Fruit fly (Drosophila melanogaster) whole organism, embryonic: Measurements from ENCODE around the gene CG43248.

ENCODE experiments used
- Atf6 ChIP-seq: fragments of 200-800 bp; sonication (Bioruptor generic); IDR thresholded peaks from 2 replicates; pipeline ENCODE4 v1.3.6; 2022; ENCODE audit warnings: missing biosample characterization, missing genetic modification characterization
- BtbVII ChIP-seq: fragments of 200-800 bp; sonication (Bioruptor generic); optimal IDR thresholded peaks from 3 replicates; lab custom pipeline; 2017; ENCODE audit warnings: missing biosample characterization, mild to moderate bottlenecking, missing genetic modification characterization
- CG10462 ChIP-seq: fragments of 200-800 bp; sonication (Bioruptor generic); optimal IDR thresholded peaks from 2 replicates; lab custom pipeline; 2016; ENCODE audit warnings: missing biosample characterization, missing genetic modification characterization
- CG11398 ChIP-seq: fragments of 200-800 bp; sonication (Bioruptor generic); optimal IDR thresholded peaks from 2 replicates; lab custom pipeline; 2016; ENCODE audit warnings: missing biosample characterization, missing genetic modification characterization
- CG11695 ChIP-seq: fragments of 200-800 bp; sonication (Bioruptor generic); IDR thresholded peaks from 3 replicates; pipeline ENCODE4 v1.3.6; 2022; ENCODE audit warnings: missing biosample characterization, missing genetic modification characterization
- CG13424 ChIP-seq: fragments of 200-800 bp; sonication (Bioruptor generic); optimal IDR thresholded peaks from 2 replicates; lab custom pipeline; 2019; ENCODE audit warnings: missing biosample characterization, mild to moderate bottlenecking, missing genetic modification characterization, moderate library complexity
- CG14014 ChIP-seq: fragments of 200-800 bp; sonication (Bioruptor generic); IDR thresholded peaks from 2 replicates; pipeline ENCODE4 v1.3.6; 2022; ENCODE audit warnings: missing biosample characterization, missing genetic modification characterization
- CG14441 ChIP-seq: fragments of 200-800 bp; sonication (Bioruptor generic); IDR thresholded peaks from 2 replicates; pipeline ENCODE4 v1.3.6; 2022; ENCODE audit warnings: missing biosample characterization, missing genetic modification characterization
- CG1529 ChIP-seq: fragments of 200-800 bp; sonication (Bioruptor generic); optimal IDR thresholded peaks from 3 replicates; lab custom pipeline; 2018; ENCODE audit warnings: missing biosample characterization, missing genetic modification characterization
- CG2678 ChIP-seq: fragments of 200-800 bp; sonication (Bioruptor generic); optimal IDR thresholded peaks from 3 replicates; lab custom pipeline; 2019; ENCODE audit warnings: missing biosample characterization, mild to moderate bottlenecking, missing genetic modification characterization, moderate library complexity
- CG30020 ChIP-seq: fragments of 200-800 bp; optimal IDR thresholded peaks from 2 replicates; lab custom pipeline; 2019; ENCODE audit warnings: missing biosample characterization, mild to moderate bottlenecking, missing genetic modification characterization, moderate library complexity
- CG32532 ChIP-seq: fragments of 200-800 bp; sonication (Bioruptor generic); IDR thresholded peaks from 2 replicates; pipeline ENCODE4 v1.3.6; 2022; ENCODE audit warnings: missing biosample characterization, missing genetic modification characterization
- CG3726 ChIP-seq: fragments of 200-800 bp; sonication (Bioruptor generic); IDR thresholded peaks from 3 replicates; pipeline ENCODE4, ENCODE4 v1.3.6; 2022; ENCODE audit warnings: missing biosample characterization, missing genetic modification characterization
- CG3995 ChIP-seq: fragments of 200-800 bp; sonication (Bioruptor generic); optimal IDR thresholded peaks from 3 replicates; lab custom pipeline; 2016; ENCODE audit warnings: missing biosample characterization, missing genetic modification characterization
- CG5245 ChIP-seq: fragments of 200-800 bp; sonication (Bioruptor generic); optimal IDR thresholded peaks from 3 replicates; lab custom pipeline; 2016; ENCODE audit warnings: missing biosample characterization, missing genetic modification characterization
- CG6175 ChIP-seq: fragments of 200-800 bp; sonication (Bioruptor generic); IDR thresholded peaks from 3 replicates; pipeline ENCODE4 v1.3.6; 2022; ENCODE audit warnings: missing biosample characterization, missing genetic modification characterization
- CG7357 ChIP-seq: fragments of 200-800 bp; sonication (Bioruptor generic); IDR thresholded peaks from 3 replicates; pipeline ENCODE4 v1.3.6; 2022; ENCODE audit warnings: missing biosample characterization, missing genetic modification characterization
- CG7786 ChIP-seq: fragments of 200-800 bp; sonication (Bioruptor generic); optimal IDR thresholded peaks from 2 replicates; lab custom pipeline; 2016; ENCODE audit warnings: missing biosample characterization, missing genetic modification characterization
- CG8765 ChIP-seq: fragments of 200-800 bp; sonication (Bioruptor generic); IDR thresholded peaks from 2 replicates; pipeline ENCODE4 v1.3.6; 2022; ENCODE audit warnings: missing biosample characterization, missing genetic modification characterization
- CG8944 ChIP-seq: fragments of 200-800 bp; sonication (Bioruptor generic); optimal IDR thresholded peaks from 3 replicates; lab custom pipeline; 2016; ENCODE audit warnings: missing biosample characterization, missing genetic modification characterization
- CTCF ChIP-seq: fragments of 200-800 bp; sonication (Bioruptor generic); optimal IDR thresholded peaks from 2 replicates; lab custom pipeline; 2017; ENCODE audit warnings: missing biosample characterization, mild to moderate bottlenecking, missing genetic modification characterization, moderate library complexity
- CrebB ChIP-seq: fragments of 200-800 bp; sonication (Bioruptor generic); optimal IDR thresholded peaks from 3 replicates; lab custom pipeline; 2018; ENCODE audit warnings: missing biosample characterization, mild to moderate bottlenecking, missing genetic modification characterization
- Dfd ChIP-seq, 2 experiments: fragments of >200 bp; optimal IDR thresholded peaks; 2 replicates each; lab custom pipeline; 2017; ENCODE audit warnings: missing biosample characterization in 2 of 2, missing genetic modification characterization in 2 of 2
- Dref ChIP-seq: fragments of 200-800 bp; sonication (Bioruptor generic); IDR thresholded peaks from 2 replicates; pipeline ENCODE4 v1.3.6; 2022; ENCODE audit warnings: missing biosample characterization, missing genetic modification characterization
- Eip74EF ChIP-seq, 2 experiments: fragments of 200-800 bp in 1 of 2; fragments of >200 bp in 1 of 2; sonication (Bioruptor generic) in 1 of 2; optimal IDR thresholded peaks; 2 replicates each; lab custom pipeline; 2017 to 2019; ENCODE audit warnings: missing biosample characterization in 2 of 2, missing genetic modification characterization in 2 of 2, mild to moderate bottlenecking in 1 of 2, moderate library complexity in 1 of 2
- Ets97D ChIP-seq: fragments of 200-800 bp; sonication (Bioruptor generic); optimal IDR thresholded peaks from 3 replicates; lab custom pipeline; 2016; ENCODE audit warnings: missing biosample characterization, missing genetic modification characterization
- Fer3 ChIP-seq: fragments of 200-800 bp; sonication (Bioruptor generic); optimal IDR thresholded peaks from 2 replicates; lab custom pipeline; 2018; ENCODE audit warnings: missing biosample characterization, mild to moderate bottlenecking, missing genetic modification characterization, moderate library complexity
- HLH4C ChIP-seq: fragments of 200-800 bp; sonication (Bioruptor generic); IDR thresholded peaks from 3 replicates; pipeline ENCODE4 v1.3.6; 2022; ENCODE audit warnings: missing biosample characterization, missing genetic modification characterization; ENCODE audit not compliant: partially characterized antibody
- HmgZ ChIP-seq: fragments of 200-800 bp; sonication (Bioruptor generic); optimal IDR thresholded peaks from 2 replicates; lab custom pipeline; 2018; ENCODE audit warnings: missing biosample characterization, mild to moderate bottlenecking, missing genetic modification characterization
- Hsf ChIP-seq: fragments of 200-800 bp; sonication (Bioruptor generic); optimal IDR thresholded peaks from 3 replicates; lab custom pipeline; 2016; ENCODE audit warnings: missing biosample characterization, missing genetic modification characterization
- Jarid2 ChIP-seq: fragments of 200-800 bp; sonication (Bioruptor generic); optimal IDR thresholded peaks from 3 replicates; lab custom pipeline; 2017; ENCODE audit warnings: mild to moderate bottlenecking, missing biosample characterization, missing genetic modification reagents, missing genetic modification characterization
- NK7.1 ChIP-seq: fragments of 200-800 bp; sonication (Bioruptor generic); optimal IDR thresholded peaks from 3 replicates; lab custom pipeline; 2016; ENCODE audit warnings: missing biosample characterization, missing genetic modification characterization
- Nf-YB ChIP-seq: fragments of 200-800 bp; sonication (Bioruptor generic); optimal IDR thresholded peaks from 3 replicates; lab custom pipeline; 2019; ENCODE audit warnings: missing biosample characterization, mild to moderate bottlenecking, missing genetic modification characterization, moderate library complexity
- Sry-β ChIP-seq: fragments of 200-800 bp; sonication (Bioruptor generic); optimal IDR thresholded peaks from 2 replicates; lab custom pipeline; 2018; ENCODE audit warnings: missing biosample characterization, mild to moderate bottlenecking, missing genetic modification characterization, moderate library complexity
- Trl ChIP-seq, 3 experiments: fragments of >200 bp in 2 of 3; fragments of 200-800 bp in 1 of 3; sonication (Bioruptor generic) in 1 of 3; optimal IDR thresholded peaks; 2 replicates in 1 of 3; 3 replicates in 2 of 3; lab custom pipeline; 2016 to 2017; ENCODE audit warnings: missing biosample characterization in 1 of 3, missing genetic modification characterization in 1 of 3
- Usf ChIP-seq: fragments of 200-800 bp; sonication (Bioruptor generic); optimal IDR thresholded peaks from 2 replicates; lab custom pipeline; 2017; ENCODE audit warnings: missing genotype, missing biosample characterization, missing genetic modification characterization
- bab2 ChIP-seq: fragments of 200-800 bp; sonication (Bioruptor generic); optimal IDR thresholded peaks from 2 replicates; lab custom pipeline; 2016; ENCODE audit warnings: missing biosample characterization, missing genetic modification characterization
- bbx ChIP-seq: fragments of 200-800 bp; sonication (Bioruptor generic); IDR thresholded peaks from 2 replicates; pipeline ENCODE4 v1.3.6; 2022; ENCODE audit warnings: missing biosample characterization, missing genetic modification characterization; ENCODE audit not compliant: partially characterized antibody
- da ChIP-seq: fragments of 200-800 bp; sonication (Bioruptor generic); optimal IDR thresholded peaks from 2 replicates; lab custom pipeline; 2016; ENCODE audit warnings: missing biosample characterization, missing genetic modification characterization
- disco-r ChIP-seq: fragments of 200-800 bp; sonication (Bioruptor generic); optimal IDR thresholded peaks from 2 replicates; lab custom pipeline; 2016; ENCODE audit warnings: missing biosample characterization, missing genetic modification characterization
- fd96Cb ChIP-seq: fragments of 200-800 bp; sonication (Bioruptor generic); optimal IDR thresholded peaks from 2 replicates; lab custom pipeline; 2018; ENCODE audit warnings: missing biosample characterization, mild to moderate bottlenecking, missing genetic modification characterization, moderate library complexity
- gce ChIP-seq: fragments of 200-800 bp; sonication (Bioruptor generic); IDR thresholded peaks from 3 replicates; pipeline ENCODE4 v1.3.6; 2022; ENCODE audit warnings: missing biosample characterization, missing genetic modification characterization
- hbn ChIP-seq: fragments of 200-800 bp; sonication (Bioruptor generic); IDR thresholded peaks from 2 replicates; pipeline ENCODE4 v1.3.6; 2022; ENCODE audit warnings: missing biosample characterization, missing genetic modification characterization; ENCODE audit not compliant: partially characterized antibody
- luna ChIP-seq: fragments of 200-800 bp; sonication (Bioruptor generic); optimal IDR thresholded peaks from 2 replicates; lab custom pipeline; 2016; ENCODE audit warnings: missing biosample characterization, missing genetic modification characterization
- ranshi ChIP-seq: fragments of 200-800 bp; sonication (Bioruptor generic); IDR thresholded peaks from 2 replicates; pipeline ENCODE4 v1.3.6; 2022; ENCODE audit warnings: missing biosample characterization, missing genetic modification characterization
- ro ChIP-seq: fragments of 200-800 bp; sonication (Bioruptor generic); IDR thresholded peaks from 2 replicates; pipeline ENCODE4 v1.3.6; 2022; ENCODE audit warnings: missing biosample characterization, missing genetic modification characterization
- run ChIP-seq: fragments of 200-800 bp; sonication (Bioruptor generic); optimal IDR thresholded peaks from 3 replicates; lab custom pipeline; 2018; ENCODE audit warnings: missing biosample characterization, mild to moderate bottlenecking, missing genetic modification characterization
- slbo ChIP-seq: fragments of 200-800 bp; sonication (Bioruptor generic); IDR thresholded peaks from 2 replicates; pipeline ENCODE4 v1.3.6; 2022; ENCODE audit warnings: missing biosample characterization, missing genetic modification characterization
- so ChIP-seq: fragments of 200-800 bp; sonication (Bioruptor generic); IDR thresholded peaks from 3 replicates; pipeline ENCODE4 v1.3.6; 2022; ENCODE audit warnings: missing biosample characterization, missing genetic modification characterization
- tna ChIP-seq: fragments of 200-800 bp; sonication (Bioruptor generic); IDR thresholded peaks from 2 replicates; pipeline ENCODE4 v1.3.6; 2022; ENCODE audit warnings: missing biosample characterization, missing genetic modification characterization; ENCODE audit not compliant: partially characterized antibody
- usp ChIP-seq: fragments of >200 bp; optimal IDR thresholded peaks from 2 replicates; lab custom pipeline; 2017; ENCODE audit warnings: missing biosample characterization, missing genetic modification characterization
- zf30C ChIP-seq: fragments of 200-800 bp; sonication (Bioruptor generic); optimal IDR thresholded peaks from 3 replicates; lab custom pipeline; 2018; ENCODE audit warnings: missing biosample characterization, mild to moderate bottlenecking, missing genetic modification characterization

Gene CG43248

dm6 chr3L:15580487-15580886 is 49.2 kb upstream of the CG43248 start, which contains the start of the genes mrn and CG12301 (continued):
- TF ChIP-seq Ets97D (GFP tag; lab: Kevin White, UChicago) (peak; percentile 64), NK7.1 (GFP tag; lab: Kevin White, UChicago) (peak; percentile 55), usp (GFP tag; lab: Kevin White, UChicago) (no peak), HmgZ (tag; lab: Kevin White, UChicago) (peak; percentile 77), CTCF (no peak), CG11398 (no peak), Atf6 (GFP tag; lab: Robert Waterston, UW) (peak; percentile 81), Sry-β (GFP tag; lab: Kevin White, UChicago) (no peak), fd96Cb (tag; lab: Kevin White, UChicago) (peak; percentile 52), CG2678 (no peak), so (peak; percentile 79), CG6175 (peak; percentile 90), slbo (GFP tag; lab: Robert Waterston, UW) (peak; percentile 94), CrebB (tag; lab: Kevin White, UChicago) (peak; percentile 35), bbx (GFP tag; lab: Robert Waterston, UW) (peak; percentile 79), Nf-YB (GFP tag; lab: Kevin White, UChicago) (no peak), CG8944 (GFP tag; lab: Kevin White, UChicago) (peak; percentile 22), CG30020 (tag; lab: Kevin White, UChicago) (peak; percentile 59), CG8765 (GFP tag; lab: Robert Waterston, UW) (peak; percentile 95), CG1529 (no peak), CG14014 (GFP tag; lab: Robert Waterston, UW) (peak; percentile 70), ranshi (peak; percentile 78), CG5245 (GFP tag; lab: Kevin White, UChicago) (peak; percentile 50), gce (GFP tag; lab: Robert Waterston, UW) (peak; percentile 83; the same call in 2 of the 3 replicates), Fer3 (tag; lab: Kevin White, UChicago) (peak; percentile 78), BtbVII (GFP tag; lab: Kevin White, UChicago) (no peak), disco-r (GFP tag; lab: Kevin White, UChicago) (peak; percentile 15), CG3726 (peak; percentile 89), da (GFP tag; lab: Kevin White, UChicago) (no peak), CG3995 (GFP tag; lab: Kevin White, UChicago) (peak; percentile 68), Jarid2 (no peak), Usf (GFP tag; lab: Kevin White, UChicago) (peak; percentile 23), HLH4C (GFP tag; lab: Robert Waterston, UW) (peak; percentile 95), Trl (optimal IDR thresholded peaks at IDR 0.05; lab: Kevin White, UChicago) (no peak), Trl (GFP tag; optimal IDR thresholded peaks at IDR 0.05; lab: Kevin White, UChicago) (peak; percentile 46), CG13424 (peak; percentile 72), CG7357 (GFP tag; lab: Robert Waterston, UW) (peak; percentile 86), Dfd (GFP tag; optimal IDR thresholded peaks at IDR 0.05; lab: Kevin White, UChicago) (no peak), run (tag; lab: Kevin White, UChicago) (no peak), luna (peak; percentile 20), bab2 (GFP tag; lab: Kevin White, UChicago) (peak; percentile 44), tna (GFP tag; lab: Robert Waterston, UW) (peak; percentile 84), CG10462 (peak; percentile 34), ro (GFP tag; lab: Robert Waterston, UW) (no peak; the same call in 1 of the 2 replicates), Eip74EF (GFP tag; optimal IDR thresholded peaks at IDR 0.05; lab: Kevin White, UChicago) (no peak), CG7786 (GFP tag; lab: Kevin White, UChicago) (peak; percentile 44), CG14441 (GFP tag; lab: Robert Waterston, UW) (peak; percentile 96), CG32532 (GFP tag; lab: Robert Waterston, UW) (peak; percentile 94), Hsf (GFP tag; lab: Kevin White, UChicago) (peak; percentile 82), CG11695 (peak; percentile 75), hbn (GFP tag; lab: Robert Waterston, UW) (peak; percentile 91), Dref (GFP tag; lab: Robert Waterston, UW) (peak; percentile 89), zf30C (GFP tag; lab: Kevin White, UChicago) (no peak)
